Worm (Caenorhabditis elegans) whole organism, late embryonic: ENCODE measurements around the gene exos-2.
A peak's percentile ranks its signal among the peaks of the same experiment; 100 is the strongest.

Experiments used
- C38D4.7 ChIP-seq: fragments of 200-800 bp; sonication (Bioruptor generic); optimal IDR thresholded peaks from 2 replicates; lab custom pipeline; 2018; ENCODE audit warnings: mild to moderate bottlenecking, missing genetic modification characterization, moderate library complexity, missing compliant biosample characterization
- ahr-1 ChIP-seq: sonication (generic microtip); optimal IDR thresholded peaks from 2 replicates; lab custom pipeline; 2016; ENCODE audit warnings: missing genetic modification characterization, missing compliant biosample characterization
- ceh-14 ChIP-seq: sonication (generic microtip); optimal IDR thresholded peaks from 2 replicates; lab custom pipeline; 2016; ENCODE audit warnings: missing genotype, missing genetic modification characterization, missing compliant biosample characterization
- ceh-18 ChIP-seq: sonication (generic microtip); optimal IDR thresholded peaks from 2 replicates; lab custom pipeline; 2016; ENCODE audit warnings: missing genetic modification characterization, missing compliant biosample characterization
- ceh-19 ChIP-seq: fragments of 200-800 bp; sonication (Bioruptor generic); optimal IDR thresholded peaks from 2 replicates; lab custom pipeline; 2018; ENCODE audit warnings: mild to moderate bottlenecking, missing genetic modification characterization, missing compliant biosample characterization
- ceh-2 ChIP-seq: sonication (generic microtip); optimal IDR thresholded peaks from 2 replicates; lab custom pipeline; 2016; ENCODE audit warnings: missing genotype, missing genetic modification characterization, missing compliant biosample characterization
- ceh-30 ChIP-seq: fragments of 150-350 bp; optimal IDR thresholded peaks from 2 replicates; lab custom pipeline; 2014; ENCODE audit warnings: missing biosample characterization, missing genetic modification characterization
- ceh-34 ChIP-seq: sonication (generic microtip); optimal IDR thresholded peaks from 2 replicates; lab custom pipeline; 2016; ENCODE audit warnings: mild to moderate bottlenecking, missing genetic modification characterization, missing compliant biosample characterization
- ceh-45 ChIP-seq: fragments of 200-800 bp; sonication (Bioruptor generic); IDR thresholded peaks from 2 replicates; pipeline ENCODE4 v1.3.6; 2022; ENCODE audit warnings: missing genetic modification reagents, missing genetic modification characterization, missing compliant biosample characterization
- ceh-48 ChIP-seq: sonication (generic microtip); optimal IDR thresholded peaks from 2 replicates; lab custom pipeline; 2016; ENCODE audit warnings: missing genetic modification characterization, inconsistent platforms, missing compliant biosample characterization
- ceh-9 ChIP-seq: sonication (generic microtip); optimal IDR thresholded peaks from 2 replicates; lab custom pipeline; 2016; ENCODE audit warnings: mild to moderate bottlenecking, missing genetic modification characterization, inconsistent platforms, missing compliant biosample characterization
- dmd-4 ChIP-seq: sonication (generic microtip); optimal IDR thresholded peaks from 2 replicates; lab custom pipeline; 2016; ENCODE audit warnings: borderline replicate concordance, missing genetic modification characterization, missing compliant biosample characterization
- elt-2 ChIP-seq: sonication (generic microtip); optimal IDR thresholded peaks from 2 replicates; lab custom pipeline; 2016; ENCODE audit warnings: missing genetic modification reagents, missing genetic modification characterization, missing compliant biosample characterization
- elt-4 ChIP-seq: sonication (generic microtip); optimal IDR thresholded peaks from 2 replicates; lab custom pipeline; 2016; ENCODE audit warnings: missing genetic modification characterization, missing compliant biosample characterization
- ets-4 ChIP-seq: sonication (generic microtip); optimal IDR thresholded peaks from 2 replicates; lab custom pipeline; 2016; ENCODE audit warnings: missing genetic modification characterization, missing compliant biosample characterization
- eyg-1 ChIP-seq: sonication (generic microtip); optimal IDR thresholded peaks from 2 replicates; lab custom pipeline; 2016; ENCODE audit warnings: missing genotype, missing genetic modification characterization, missing compliant biosample characterization
- fax-1 ChIP-seq: sonication (generic microtip); optimal IDR thresholded peaks from 2 replicates; lab custom pipeline; 2016; ENCODE audit warnings: missing genotype, missing genetic modification characterization, missing compliant biosample characterization
- fkh-6 ChIP-seq: sonication (generic microtip); optimal IDR thresholded peaks from 2 replicates; lab custom pipeline; 2016; ENCODE audit warnings: missing genetic modification characterization, missing compliant biosample characterization
- gmeb-2 ChIP-seq: sonication (generic microtip); optimal IDR thresholded peaks from 2 replicates; lab custom pipeline; 2016; ENCODE audit warnings: missing genetic modification characterization, inconsistent platforms, missing compliant biosample characterization
- hlh-15 ChIP-seq: sonication (generic microtip); optimal IDR thresholded peaks from 2 replicates; lab custom pipeline; 2016; ENCODE audit warnings: missing genetic modification characterization, missing compliant biosample characterization
- hlh-30 ChIP-seq: sonication (generic microtip); optimal IDR thresholded peaks from 2 replicates; lab custom pipeline; 2017; ENCODE audit warnings: antibody characterized with exemption, missing genetic modification characterization, missing compliant biosample characterization; ENCODE audit not compliant: insufficient read depth
- hlh-6 ChIP-seq: sonication (generic microtip); optimal IDR thresholded peaks from 2 replicates; lab custom pipeline; 2016; ENCODE audit warnings: missing genotype, missing genetic modification characterization, missing compliant biosample characterization
- hlh-8 ChIP-seq: sonication (generic microtip); optimal IDR thresholded peaks from 2 replicates; lab custom pipeline; 2016; ENCODE audit warnings: missing genotype, missing genetic modification characterization, missing compliant biosample characterization
- mec-3 ChIP-seq: sonication (generic microtip); optimal IDR thresholded peaks from 2 replicates; lab custom pipeline; 2016; ENCODE audit warnings: borderline replicate concordance, missing genetic modification characterization, missing compliant biosample characterization
- nfya-1 ChIP-seq: sonication (generic microtip); optimal IDR thresholded peaks from 2 replicates; lab custom pipeline; 2017; ENCODE audit warnings: missing genetic modification characterization, mild to moderate bottlenecking, missing compliant biosample characterization, antibody characterized with exemption, moderate library complexity
- npax-4 ChIP-seq: sonication (generic microtip); optimal IDR thresholded peaks from 2 replicates; lab custom pipeline; 2016; ENCODE audit warnings: missing genetic modification characterization, missing compliant biosample characterization
- pag-3 ChIP-seq: sonication (generic microtip); optimal IDR thresholded peaks from 2 replicates; lab custom pipeline; 2016; ENCODE audit warnings: missing compliant biosample characterization, missing genetic modification characterization, borderline replicate concordance
- pha-4 ChIP-seq: fragments of 150-350 bp; optimal IDR thresholded peaks from 2 replicates; lab custom pipeline; 2018; ENCODE audit warnings: missing biosample characterization, missing genetic modification reagents, missing genetic modification characterization
- pros-1 ChIP-seq: fragments of 150-350 bp; optimal IDR thresholded peaks from 2 replicates; lab custom pipeline; 2014; ENCODE audit warnings: missing biosample characterization, missing genetic modification reagents, missing genetic modification characterization
- tbx-2 ChIP-seq: sonication (generic microtip); optimal IDR thresholded peaks from 2 replicates; lab custom pipeline; 2016; ENCODE audit warnings: missing genetic modification characterization, missing compliant biosample characterization
- tbx-7 ChIP-seq: sonication (generic microtip); optimal IDR thresholded peaks from 2 replicates; lab custom pipeline; 2016; ENCODE audit warnings: missing genotype, missing genetic modification characterization, missing compliant biosample characterization
- unc-3 ChIP-seq, 2 experiments: fragments of 200-800 bp in 1 of 2; sonication (Bioruptor generic) in 1 of 2; sonication (generic microtip) in 1 of 2; conservative IDR thresholded peaks in 1 of 2; optimal IDR thresholded peaks in 1 of 2; 2 replicates each; pipeline versions ENCODE4 v1.3.6 to Lab custom; 2016 to 2022; ENCODE audit warnings: missing compliant biosample characterization in 2 of 2, missing genetic modification characterization in 2 of 2, missing genetic modification reagents in 1 of 2
- unc-42 ChIP-seq: sonication (generic microtip); optimal IDR thresholded peaks from 2 replicates; lab custom pipeline; 2016; ENCODE audit warnings: missing genotype, missing genetic modification characterization, missing compliant biosample characterization
- unc-55 ChIP-seq: sonication (generic microtip); optimal IDR thresholded peaks from 2 replicates; lab custom pipeline; 2017; ENCODE audit warnings: missing biosample characterization, missing genetic modification reagents, missing genetic modification characterization

Gene exos-2

DNA sequence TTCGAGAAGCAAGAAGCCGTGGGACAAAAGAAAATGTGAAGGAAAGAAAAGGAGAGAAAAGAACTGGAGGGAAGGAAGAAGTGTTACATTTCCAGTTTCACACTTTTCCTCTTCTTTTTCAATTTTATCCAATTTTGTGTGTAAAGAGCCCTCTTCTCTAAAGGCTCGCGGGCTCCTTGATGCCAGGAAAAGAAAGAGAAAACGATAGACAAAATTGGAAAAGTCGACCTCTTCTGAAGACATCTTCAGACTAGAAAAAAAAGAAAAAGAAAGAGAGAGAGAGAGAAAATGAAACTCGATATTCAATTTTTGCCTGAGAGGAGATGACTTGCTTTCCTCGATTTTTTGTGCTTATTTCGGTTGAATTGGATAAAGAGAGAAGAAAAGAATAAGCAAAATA, 30.3 kb upstream of the exos-2 start:
- TF ChIP-seq pros-1 (tag; lab: Kevin White, UChicago) (no peak), ceh-2 (no peak), hlh-15 (tag; lab: Kevin White, UChicago) (no peak), tbx-2 (tag; lab: Kevin White, UChicago) (no peak), ceh-45 (GFP tag; lab: Robert Waterston, UW) (no peak), pha-4 (no peak), ceh-34 (tag; lab: Kevin White, UChicago) (peak; percentile 11), hlh-6 (tag; lab: Kevin White, UChicago) (no peak), ceh-19 (GFP tag; lab: Kevin White, UChicago) (peak; percentile 47), unc-42 (tag; lab: Kevin White, UChicago) (peak; percentile 77), hlh-30 (tag; lab: Kevin White, UChicago) (no peak)

DNA sequence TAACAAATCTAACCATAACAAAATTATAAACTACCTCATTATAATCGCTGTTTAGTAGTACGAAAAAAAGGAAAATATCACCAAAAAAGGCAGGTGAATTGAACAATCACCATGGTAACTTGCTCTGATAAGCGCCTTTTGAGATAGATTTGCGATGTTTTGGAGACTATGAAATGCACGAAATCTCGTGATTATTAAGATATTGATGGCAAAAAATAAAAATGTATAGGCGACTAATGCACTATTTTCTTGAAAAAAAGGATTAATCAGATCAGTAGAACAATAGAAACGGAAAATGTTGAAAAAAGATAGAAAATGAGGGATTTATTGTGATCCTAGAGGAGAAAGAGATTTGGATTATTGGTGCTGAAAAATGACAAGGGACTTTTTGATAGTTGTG, 26.7 kb upstream of the exos-2 start:
- TF ChIP-seq eyg-1 (tag; lab: Kevin White, UChicago) (no peak), tbx-7 (tag; lab: Kevin White, UChicago) (no peak), ceh-48 (tag; lab: Kevin White, UChicago) (no peak)

DNA sequence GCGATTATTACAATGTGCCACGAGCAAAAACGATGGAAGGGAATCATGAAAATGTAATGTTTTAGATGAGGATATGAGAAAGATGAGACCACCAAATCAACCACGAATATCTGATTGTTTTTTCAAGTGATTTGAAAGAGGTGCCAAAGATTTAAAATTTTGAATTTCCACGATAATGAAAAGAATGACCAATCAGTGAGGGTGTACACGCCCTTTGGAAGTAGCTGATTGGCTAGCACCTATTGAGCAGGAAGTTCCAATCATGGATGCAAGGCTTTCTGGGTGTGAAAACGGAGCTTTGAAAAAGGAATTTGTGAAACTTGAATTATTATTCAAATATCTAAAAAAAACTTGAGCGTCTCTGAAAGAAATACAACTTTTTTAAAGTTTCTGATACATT, 23.7 kb upstream of the exos-2 start:
- peak; percentile 55 for TF ChIP-seq nfya-1
- TF ChIP-seq ceh-18 = no peak

- TF ChIP-seq nfya-1 (peak; percentile 27), unc-55 (GFP tag; lab: Kevin White, UChicago) (peak; percentile 62), ceh-18 (peak; percentile 82), pag-3 (no peak), mec-3 (tag; lab: Kevin White, UChicago) (no peak), dmd-4 (tag; lab: Kevin White, UChicago) (no peak)
- TF ChIP-seq, all 69 proteins: peak for 3
Measured at ce11 chrIV:6393329-6393728, 21.9 kb upstream of the exos-2 start.

DNA sequence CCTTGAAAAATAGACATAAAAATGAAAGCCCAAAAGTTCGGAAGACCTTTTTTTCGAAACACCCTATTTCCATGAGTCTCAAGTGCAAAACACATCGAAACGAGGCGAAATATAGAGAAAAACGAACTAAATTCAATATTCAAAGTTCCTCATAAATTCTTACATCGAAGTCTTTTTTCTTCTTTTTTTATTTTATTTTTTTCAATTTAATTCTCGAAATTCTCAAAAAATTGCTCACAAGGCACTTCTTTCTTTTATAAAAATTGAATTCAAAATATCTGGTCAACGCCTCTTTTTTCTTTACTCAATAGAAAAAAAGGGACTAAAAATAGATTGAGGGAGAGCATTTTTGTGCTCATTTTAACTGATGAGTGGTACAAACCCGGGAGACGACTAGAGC, 20.1 kb upstream of the exos-2 start:
- TF ChIP-seq ceh-45 (GFP tag; lab: Robert Waterston, UW) (no peak), gmeb-2 (tag; lab: Kevin White, UChicago) (no peak), unc-42 (tag; lab: Kevin White, UChicago) (no peak), ceh-14 (tag; lab: Kevin White, UChicago) (no peak), hlh-15 (tag; lab: Kevin White, UChicago) (no peak), elt-4 (no peak), ahr-1 (no peak), C38D4.7 (GFP tag; lab: Kevin White, UChicago) (no peak), ceh-48 (tag; lab: Kevin White, UChicago) (no peak), fax-1 (tag; lab: Kevin White, UChicago) (no peak), hlh-30 (tag; lab: Kevin White, UChicago) (no peak), ceh-9 (tag; lab: Kevin White, UChicago) (no peak)

ce11 chrIV:6402386-6402905, 12.8 kb upstream of the exos-2 start, which contains the start of gene sfrp-1:
TSS of gene sfrp-1 (minus strand) at chrIV:6402436.
- TF ChIP-seq unc-42 (tag; lab: Kevin White, UChicago) = peak; percentile 55
- no peak for TF ChIP-seq hlh-8 (tag; lab: Kevin White, UChicago)
- TF ChIP-seq ceh-34 (tag; lab: Kevin White, UChicago) = no peak
- no peak for TF ChIP-seq npax-4 (tag; lab: Kevin White, UChicago)

DNA sequence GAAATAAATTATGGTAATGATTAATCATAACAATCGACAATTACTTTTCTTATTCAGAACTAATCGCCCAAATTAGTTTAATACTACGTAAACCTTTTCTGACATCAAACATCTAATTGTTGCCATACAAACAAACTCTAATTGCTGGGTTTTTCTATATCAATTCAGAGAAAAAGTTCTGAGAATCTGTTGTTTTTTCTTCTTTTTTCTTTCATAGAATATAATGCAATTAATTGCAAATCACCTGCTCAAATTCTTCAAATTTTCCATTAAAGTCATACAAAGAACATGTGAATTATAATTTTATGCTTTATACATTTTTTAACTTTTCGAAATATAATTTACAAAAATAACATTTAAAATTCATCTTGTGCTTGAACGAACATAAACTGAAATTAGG, 11.9 kb upstream of the exos-2 start:
- TF ChIP-seq pha-4 = no peak
- no peak for TF ChIP-seq ceh-9 (tag; lab: Kevin White, UChicago)
- TF ChIP-seq unc-3 (GFP tag; conservative IDR thresholded peaks at IDR 0.05; lab: Robert Waterston, UW) = no peak
- TF ChIP-seq unc-3 (tag; optimal IDR thresholded peaks at IDR 0.05; lab: Kevin White, UChicago) = no peak
- no peak for TF ChIP-seq ceh-30 (tag; lab: Kevin White, UChicago)
- TF ChIP-seq unc-42 (tag; lab: Kevin White, UChicago) = no peak
- no peak for TF ChIP-seq elt-2 (tag; lab: Kevin White, UChicago)
- no peak for TF ChIP-seq ceh-2
- no peak for TF ChIP-seq unc-55 (GFP tag; lab: Kevin White, UChicago)
- TF ChIP-seq ceh-14 (tag; lab: Kevin White, UChicago) = no peak
- no peak for TF ChIP-seq ets-4 (tag; lab: Kevin White, UChicago)
- TF ChIP-seq elt-4 = no peak
- TF ChIP-seq fkh-6 (tag; lab: Kevin White, UChicago) = no peak
